Fruit fly (Drosophila melanogaster) whole organism, embryonic: Measurements from ENCODE around the gene CG4957.

ENCODE experiments used
- Adf1 ChIP-seq: fragments of 200-800 bp; sonication (Bioruptor generic); IDR thresholded peaks from 2 replicates; pipeline ENCODE4 v1.3.6; 2022; ENCODE audit warnings: missing biosample characterization, missing genetic modification characterization
- Aef1 ChIP-seq: fragments of 200-800 bp; sonication (Bioruptor generic); IDR thresholded peaks from 3 replicates; pipeline ENCODE4 v1.3.6; 2022; ENCODE audit warnings: missing biosample characterization, missing genetic modification characterization
- Blimp-1 ChIP-seq: fragments of 200-800 bp; sonication (Bioruptor generic); optimal IDR thresholded peaks from 3 replicates; lab custom pipeline; 2018; ENCODE audit warnings: missing biosample characterization, missing genetic modification characterization, mild to moderate bottlenecking, moderate library complexity, missing genetic modification reagents
- CG10147 ChIP-seq: fragments of 200-800 bp; sonication (Bioruptor generic); optimal IDR thresholded peaks from 2 replicates; lab custom pipeline; 2019; ENCODE audit warnings: missing biosample characterization, mild to moderate bottlenecking, missing genetic modification characterization, moderate library complexity
- CG10654 ChIP-seq: fragments of 200-800 bp; sonication (Bioruptor generic); optimal IDR thresholded peaks from 2 replicates; lab custom pipeline; 2016; ENCODE audit warnings: missing biosample characterization, missing genetic modification characterization
- CG11398 ChIP-seq: fragments of 200-800 bp; sonication (Bioruptor generic); optimal IDR thresholded peaks from 2 replicates; lab custom pipeline; 2016; ENCODE audit warnings: missing biosample characterization, missing genetic modification characterization
- CG11695 ChIP-seq: fragments of 200-800 bp; sonication (Bioruptor generic); IDR thresholded peaks from 3 replicates; pipeline ENCODE4 v1.3.6; 2022; ENCODE audit warnings: missing biosample characterization, missing genetic modification characterization
- CG14860 ChIP-seq: fragments of 200-800 bp; sonication (Bioruptor generic); IDR thresholded peaks from 3 replicates; pipeline ENCODE4 v1.3.6; 2022; ENCODE audit warnings: missing biosample characterization, missing genetic modification characterization; ENCODE audit not compliant: partially characterized antibody
- CG2120 ChIP-seq: fragments of 200-800 bp; sonication (Bioruptor generic); optimal IDR thresholded peaks from 3 replicates; lab custom pipeline; 2016; ENCODE audit warnings: missing biosample characterization, missing genetic modification characterization
- CG2199 ChIP-seq: fragments of 200-800 bp; sonication (Bioruptor generic); IDR thresholded peaks from 3 replicates; pipeline ENCODE4 v1.3.6; 2022; ENCODE audit warnings: missing biosample characterization, missing genetic modification characterization
- CG30020 ChIP-seq: fragments of 200-800 bp; optimal IDR thresholded peaks from 2 replicates; lab custom pipeline; 2019; ENCODE audit warnings: missing biosample characterization, mild to moderate bottlenecking, missing genetic modification characterization, moderate library complexity
- CG32532 ChIP-seq: fragments of 200-800 bp; sonication (Bioruptor generic); IDR thresholded peaks from 2 replicates; pipeline ENCODE4 v1.3.6; 2022; ENCODE audit warnings: missing biosample characterization, missing genetic modification characterization
- CG34422 ChIP-seq: fragments of 200-800 bp; sonication (Bioruptor generic); IDR thresholded peaks from 3 replicates; pipeline ENCODE4 v1.3.6; 2022; ENCODE audit warnings: missing biosample characterization, missing genetic modification characterization
- CG3726 ChIP-seq: fragments of 200-800 bp; sonication (Bioruptor generic); IDR thresholded peaks from 3 replicates; pipeline ENCODE4, ENCODE4 v1.3.6; 2022; ENCODE audit warnings: missing biosample characterization, missing genetic modification characterization
- CG7271 ChIP-seq: fragments of 200-800 bp; sonication (Bioruptor generic); optimal IDR thresholded peaks from 2 replicates; lab custom pipeline; 2018; ENCODE audit warnings: missing biosample characterization, mild to moderate bottlenecking, missing genetic modification characterization, moderate library complexity
- CG9797 ChIP-seq: fragments of 200-800 bp; sonication (Bioruptor generic); optimal IDR thresholded peaks from 3 replicates; lab custom pipeline; 2018; ENCODE audit warnings: missing biosample characterization, mild to moderate bottlenecking, missing genetic modification characterization
- CTCF ChIP-seq: fragments of 200-800 bp; sonication (Bioruptor generic); optimal IDR thresholded peaks from 2 replicates; lab custom pipeline; 2017; ENCODE audit warnings: missing biosample characterization, mild to moderate bottlenecking, missing genetic modification characterization, moderate library complexity
- Eip74EF ChIP-seq, 2 experiments: fragments of 200-800 bp in 1 of 2; fragments of >200 bp in 1 of 2; sonication (Bioruptor generic) in 1 of 2; optimal IDR thresholded peaks; 2 replicates each; lab custom pipeline; 2017 to 2019; ENCODE audit warnings: missing biosample characterization in 2 of 2, missing genetic modification characterization in 2 of 2, mild to moderate bottlenecking in 1 of 2, moderate library complexity in 1 of 2
- HLHmδ ChIP-seq: fragments of 200-800 bp; sonication (Bioruptor generic); optimal IDR thresholded peaks from 2 replicates; lab custom pipeline; 2018; ENCODE audit warnings: missing biosample characterization, mild to moderate bottlenecking, missing genetic modification characterization, moderate library complexity
- MBD-R2 ChIP-seq: fragments of 200-800 bp; sonication (Bioruptor generic); IDR thresholded peaks from 2 replicates; pipeline ENCODE4 v1.3.6; 2022; ENCODE audit warnings: missing biosample characterization, missing genetic modification characterization
- Neu2 ChIP-seq: fragments of 200-800 bp; sonication (Bioruptor generic); optimal IDR thresholded peaks from 3 replicates; lab custom pipeline; 2016; ENCODE audit warnings: missing biosample characterization, missing genetic modification characterization, borderline replicate concordance
- Side ChIP-seq: fragments of 200-800 bp; sonication (Bioruptor generic); optimal IDR thresholded peaks from 2 replicates; lab custom pipeline; 2016; ENCODE audit warnings: missing biosample characterization, missing genetic modification characterization
- Tbp ChIP-seq: fragments of >200 bp; optimal IDR thresholded peaks from 2 replicates; lab custom pipeline; 2018; ENCODE audit warnings: missing biosample characterization, missing genetic modification characterization
- Trl ChIP-seq, 3 experiments: fragments of >200 bp in 2 of 3; fragments of 200-800 bp in 1 of 3; sonication (Bioruptor generic) in 1 of 3; optimal IDR thresholded peaks; 2 replicates in 1 of 3; 3 replicates in 2 of 3; lab custom pipeline; 2016 to 2017; ENCODE audit warnings: missing biosample characterization in 1 of 3, missing genetic modification characterization in 1 of 3
- bab2 ChIP-seq: fragments of 200-800 bp; sonication (Bioruptor generic); optimal IDR thresholded peaks from 2 replicates; lab custom pipeline; 2016; ENCODE audit warnings: missing biosample characterization, missing genetic modification characterization
- bcd ChIP-seq: fragments of 200-800 bp; sonication (Bioruptor generic); optimal IDR thresholded peaks from 2 replicates; lab custom pipeline; 2017; ENCODE audit warnings: missing biosample characterization, mild to moderate bottlenecking, missing genetic modification characterization
- dan ChIP-seq: fragments of 200-800 bp; sonication (Bioruptor generic); IDR thresholded peaks from 2 replicates; pipeline ENCODE4 v1.3.6; 2022; ENCODE audit warnings: missing biosample characterization, missing genetic modification characterization
- dm ChIP-seq: fragments of 200-800 bp; sonication (Bioruptor generic); optimal IDR thresholded peaks from 3 replicates; lab custom pipeline; 2016; ENCODE audit warnings: missing biosample characterization, missing genetic modification characterization
- ewg ChIP-seq: fragments of 200-800 bp; sonication (Bioruptor generic); optimal IDR thresholded peaks from 3 replicates; lab custom pipeline; 2017; ENCODE audit warnings: mild to moderate bottlenecking, missing biosample characterization, missing genetic modification reagents, missing genetic modification characterization
- fd102C ChIP-seq: fragments of 200-800 bp; sonication (Bioruptor generic); optimal IDR thresholded peaks from 2 replicates; lab custom pipeline; 2018; ENCODE audit warnings: missing biosample characterization, mild to moderate bottlenecking, missing genetic modification characterization, moderate library complexity
- fd3F ChIP-seq: fragments of 200-800 bp; sonication (Bioruptor generic); optimal IDR thresholded peaks from 2 replicates; lab custom pipeline; 2018; ENCODE audit warnings: missing biosample characterization, mild to moderate bottlenecking, missing genetic modification characterization, moderate library complexity
- kay ChIP-seq: fragments of 200-800 bp; sonication (Bioruptor generic); optimal IDR thresholded peaks from 2 replicates; lab custom pipeline; 2016; ENCODE audit warnings: missing biosample characterization, missing genetic modification characterization
- ken ChIP-seq: fragments of 200-800 bp; sonication (Bioruptor generic); IDR thresholded peaks from 3 replicates; pipeline ENCODE4 v1.3.6; 2022; ENCODE audit warnings: missing biosample characterization, missing genetic modification characterization
- lola ChIP-seq, 3 experiments: fragments of >200 bp in 2 of 3; fragments of 200-800 bp in 1 of 3; sonication (Bioruptor generic) in 1 of 3; optimal IDR thresholded peaks; 2 replicates each; lab custom pipeline; 2017 to 2019; ENCODE audit warnings: missing biosample characterization in 3 of 3, missing genetic modification characterization in 3 of 3, mild to moderate bottlenecking in 1 of 3, moderate library complexity in 1 of 3
- nerfin-2 ChIP-seq: fragments of 200-800 bp; sonication (Bioruptor generic); IDR thresholded peaks from 2 replicates; pipeline ENCODE4 v1.3.6; 2022; ENCODE audit warnings: missing biosample characterization, missing genetic modification characterization; ENCODE audit not compliant: partially characterized antibody
- pan ChIP-seq, 4 experiments: fragments of >200 bp in 3 of 4; fragments of 200-800 bp in 1 of 4; sonication (Bioruptor generic) in 1 of 4; optimal IDR thresholded peaks in 3 of 4; IDR thresholded peaks in 1 of 4; 2 replicates each; pipeline versions ENCODE4 v1.3.6 to Lab custom; 2017 to 2022; ENCODE audit warnings: missing biosample characterization in 2 of 4, missing genetic modification characterization in 2 of 4, mixed read lengths in 1 of 4
- pnt ChIP-seq: fragments of 200-800 bp; sonication (Bioruptor generic); optimal IDR thresholded peaks from 3 replicates; lab custom pipeline; 2016; ENCODE audit warnings: missing biosample characterization, missing genetic modification characterization
- sisA ChIP-seq: fragments of 200-800 bp; sonication (Bioruptor generic); IDR thresholded peaks from 2 replicates; pipeline ENCODE4 v1.3.6; 2022; ENCODE audit warnings: missing biosample characterization, missing genetic modification characterization
- wor ChIP-seq: fragments of 200-800 bp; sonication (Bioruptor generic); IDR thresholded peaks from 2 replicates; pipeline ENCODE4 v1.3.6; 2022; ENCODE audit warnings: missing biosample characterization, missing genetic modification characterization
- zen2 ChIP-seq: fragments of 200-800 bp; sonication (Bioruptor generic); IDR thresholded peaks from 3 replicates; pipeline ENCODE4 v1.3.6; 2022; ENCODE audit warnings: missing biosample characterization, missing genetic modification characterization; ENCODE audit not compliant: partially characterized antibody
- zfh2 ChIP-seq: fragments of 200-800 bp; sonication (Bioruptor generic); optimal IDR thresholded peaks from 2 replicates; lab custom pipeline; 2016; ENCODE audit warnings: missing biosample characterization, missing genetic modification characterization

The CG4957 gene

dm6 chr2L:10260750-10261493 is 7.8 kb upstream of the CG4957 start, which contains the start of gene Pten (continued):
- TF ChIP-seq CG34422 (0 out of 3 replicates have a peak, but pooled peaks have one; percentile 19), nerfin-2 (peak; percentile 89), CG14860 (GFP tag; lab: Robert Waterston, UW) (peak; percentile 87), bab2 (peak; percentile 61), Adf1 (GFP tag; lab: Robert Waterston, UW) (no peak), CG2199 (GFP tag; lab: Robert Waterston, UW) (no peak), CG30020 (tag; lab: Kevin White, UChicago) (peak; percentile 98), bcd (GFP tag; lab: Kevin White, UChicago) (no peak), CG3726 (GFP tag; lab: Robert Waterston, UW) (no peak), CG11695 (GFP tag; lab: Robert Waterston, UW) (peak; percentile 73; the same call in 1 of the 3 replicates), CG9797 (GFP tag; lab: Kevin White, UChicago) (no peak), CG10654 (peak; percentile 62), CG2120 (GFP tag; lab: Kevin White, UChicago) (peak; percentile 37), pan (optimal IDR thresholded peaks at IDR 0.05; lab: Kevin White, UChicago) (no peak), pan (GFP tag; optimal IDR thresholded peaks at IDR 0.05 in 1 of 2, IDR thresholded peaks at IDR 0.05 in 1 of 2) (peak in 1 of 2 experiments; percentile 79), dan (GFP tag; lab: Robert Waterston, UW) (no peak), HLHmδ (GFP tag; lab: Kevin White, UChicago) (no peak), MBD-R2 (GFP tag; lab: Robert Waterston, UW) (peak; percentile 44; the same call in 1 of the 2 replicates), fd102C (GFP tag; lab: Kevin White, UChicago) (peak; percentile 44), sisA (no peak), zen2 (GFP tag; lab: Robert Waterston, UW) (no peak; the same call in 2 of the 3 replicates), ewg (no peak), Aef1 (GFP tag; lab: Robert Waterston, UW) (no peak; the same call in 2 of the 3 replicates), lola (GFP tag; optimal IDR thresholded peaks at IDR 0.05; lab: Kevin White, UChicago) (peak in 1 of 3 experiments; percentile 84), CG32532 (GFP tag; lab: Robert Waterston, UW) (peak; percentile 62; the same call in 1 of the 2 replicates), zfh2 (GFP tag; lab: Kevin White, UChicago) (peak; percentile 43), Side (peak; percentile 67), Trl (optimal IDR thresholded peaks at IDR 0.05; lab: Kevin White, UChicago) (no peak), Trl (GFP tag; optimal IDR thresholded peaks at IDR 0.05; lab: Kevin White, UChicago) (peak; percentile 78), Tbp (GFP tag; lab: Kevin White, UChicago) (no peak), CG10147 (peak; percentile 38), Neu2 (GFP tag; lab: Kevin White, UChicago) (no peak), pnt (GFP tag; lab: Kevin White, UChicago) (peak; percentile 58), ken (no peak; the same call in 2 of the 3 replicates), Eip74EF (GFP tag; optimal IDR thresholded peaks at IDR 0.05; lab: Kevin White, UChicago) (no peak), kay (GFP tag; lab: Kevin White, UChicago) (peak; percentile 61), Blimp-1 (no peak), wor (GFP tag; lab: Robert Waterston, UW) (no peak), dm (GFP tag; lab: Kevin White, UChicago) (no peak), CG11398 (peak; percentile 49), fd3F (GFP tag; lab: Kevin White, UChicago) (peak; percentile 42), CTCF (GFP tag; lab: Kevin White, UChicago) (peak; percentile 4), CG7271 (peak; percentile 16)
- TF ChIP-seq, all 482 proteins: peak for 268
